Worm (Caenorhabditis elegans): Measurements from ENCODE around the gene F25E2.2.

Gene F25E2.2

ce11 chrX:841393-841792 is 30.8 kb upstream of the F25E2.2 start, which contains the start of gene F39H12.3:
TSS of gene F39H12.3 (minus strand) at chrX:841493.
- TF ChIP-seq rec-8 (tag; optimal IDR thresholded peaks at IDR 0.05) (no peak), ceh-40 (GFP tag; IDR thresholded peaks at IDR 0.05) (no peak), mel-28 (tag; optimal IDR thresholded peaks at IDR 0.05; ENCODE audit: borderline replicate concordance) (no peak), atf-7 (tag; optimal IDR thresholded peaks at IDR 0.05) (no peak), dox-1 (GFP tag; IDR thresholded peaks at IDR 0.05) (no peak), ztf-25 (GFP tag; IDR thresholded peaks at IDR 0.05) (no peak), nhr-120 (GFP tag; IDR thresholded peaks at IDR 0.05) (no peak), hlh-12 (tag; optimal IDR thresholded peaks at IDR 0.05) (no peak), ama-1 (optimal IDR thresholded peaks at IDR 0.05) (no peak), ama-1 (GFP tag; optimal IDR thresholded peaks at IDR 0.05) (no peak), aptf-2 (GFP tag; conservative IDR thresholded peaks at IDR 0.05) (no peak), D2030.7 (GFP tag; IDR thresholded peaks at IDR 0.05) (no peak)

- TF ChIP-seq hmg-1.2 (GFP tag; IDR thresholded peaks at IDR 0.05), result no peak
- no peak for TF ChIP-seq F55B11.4 (tag; optimal IDR thresholded peaks at IDR 0.05; ENCODE audit: borderline replicate concordance, insufficient read depth)
- no peak for TF ChIP-seq snpc-1.3 (tag; optimal IDR thresholded peaks at IDR 0.05; ENCODE audit: insufficient read depth)
- no peak for TF ChIP-seq tlf-1 (GFP tag; optimal IDR thresholded peaks at IDR 0.05)
- TF ChIP-seq nhr-120 (GFP tag; IDR thresholded peaks at IDR 0.05), result no peak
- no peak for TF ChIP-seq F39B2.1 (GFP tag; IDR thresholded peaks at IDR 0.05)
Measured at ce11 chrX:834478-834877, 23.9 kb upstream of the F25E2.2 start, which contains the start of gene F39H12.1. TSS of gene F39H12.1 (plus strand) at chrX:834778.

ce11 chrX:830185-830584 is 19.6 kb upstream of the F25E2.2 start:
- TF ChIP-seq K11D2.4 (GFP tag; IDR thresholded peaks at IDR 0.05) (no peak), Y53F4B.3 (GFP tag; IDR thresholded peaks at IDR 0.05) (no peak), lsl-1 (GFP tag; optimal IDR thresholded peaks at IDR 0.05) (no peak), F37B4.10 (GFP tag; IDR thresholded peaks at IDR 0.05) (no peak), dpl-1 (GFP tag; optimal IDR thresholded peaks at IDR 0.05) (no peak), ZK185.1 (tag; optimal IDR thresholded peaks at IDR 0.05; ENCODE audit: poor library complexity, severe bottlenecking) (no peak), sdz-38 (tag; optimal IDR thresholded peaks at IDR 0.05) (no peak)

ce11 chrX:828603-829002 is 18.0 kb upstream of the F25E2.2 start, which contains the start of gene wdr-54:
TSS of gene wdr-54 (plus strand) at chrX:828903.
- TF ChIP-seq ama-1 (optimal IDR thresholded peaks at IDR 0.05) (no peak), ama-1 (GFP tag; optimal IDR thresholded peaks at IDR 0.05) (no peak), aptf-2 (GFP tag; conservative IDR thresholded peaks at IDR 0.05) (no peak), efl-1 (GFP tag; optimal IDR thresholded peaks at IDR 0.05) (no peak), F10E7.11 (tag; optimal IDR thresholded peaks at IDR 0.05) (no peak), zim-3 (tag; optimal IDR thresholded peaks at IDR 0.05) (no peak), ztf-25 (GFP tag; IDR thresholded peaks at IDR 0.05) (no peak), rpc-1 (optimal IDR thresholded peaks at IDR 0.05) (no peak), rpc-1 (tag; optimal IDR thresholded peaks at IDR 0.05) (no peak), nfya-2 (GFP tag; IDR thresholded peaks at IDR 0.05) (no peak), dpl-1 (GFP tag; optimal IDR thresholded peaks at IDR 0.05) (no peak)

ce11 chrX:827502-827901 is 16.9 kb upstream of the F25E2.2 start:
- TF ChIP-seq bed-1 (GFP tag; IDR thresholded peaks at IDR 0.05) (no peak), dox-1 (GFP tag; IDR thresholded peaks at IDR 0.05) (peak; percentile 40; the same call in 1 of the 2 replicates), lin-40 (tag; optimal IDR thresholded peaks at IDR 0.05) (peak; percentile 65), let-607 (tag; optimal IDR thresholded peaks at IDR 0.05) (peak in 1 of 2 experiments; percentile 1), ccch-3 (GFP tag; optimal IDR thresholded peaks at IDR 0.05) (no peak), lsl-1 (GFP tag; optimal IDR thresholded peaks at IDR 0.05) (no peak), let-526 (GFP tag; IDR thresholded peaks at IDR 0.05) (no peak), nhr-80 (tag; optimal IDR thresholded peaks at IDR 0.05) (peak; percentile 51), die-1 (tag; optimal IDR thresholded peaks at IDR 0.05) (no peak), ceh-27 (GFP tag; optimal IDR thresholded peaks at IDR 0.05) (peak; percentile 21), F57A8.1 (GFP tag; optimal IDR thresholded peaks at IDR 0.05) (no peak), rcor-1 (GFP tag; IDR thresholded peaks at IDR 0.05) (0 out of 2 replicates have a peak, but pooled peaks have one; percentile 34), tbp1 (GFP tag; optimal IDR thresholded peaks at IDR 0.05) (peak; percentile 4), hmg-1.2 (GFP tag; IDR thresholded peaks at IDR 0.05) (peak; percentile 82), K12H6.12 (tag; optimal IDR thresholded peaks at IDR 0.05) (peak; percentile 54), pbrm-1 (GFP tag; IDR thresholded peaks at IDR 0.05) (0 out of 2 replicates have a peak, but pooled peaks have one; percentile 29), ZK185.1 (tag; optimal IDR thresholded peaks at IDR 0.05; ENCODE audit: poor library complexity, severe bottlenecking) (peak; percentile 39)

Data from whole organism, young adult.